Fruit fly (Drosophila melanogaster) whole organism, embryonic: ENCODE results near the gene CG14036.

ENCODE experiments used
- Adf1 ChIP-seq: fragments of 200-800 bp; sonication (Bioruptor generic); IDR thresholded peaks from 2 replicates; pipeline ENCODE4 v1.3.6; 2022; ENCODE audit warnings: missing biosample characterization, missing genetic modification characterization
- CG13287 ChIP-seq: fragments of 200-800 bp; sonication (Bioruptor generic); IDR thresholded peaks from 2 replicates; pipeline ENCODE4 v1.3.6; 2022; ENCODE audit warnings: missing biosample characterization, missing genetic modification characterization; ENCODE audit not compliant: partially characterized antibody
- CG3838 ChIP-seq: fragments of 200-800 bp; sonication (Bioruptor generic); optimal IDR thresholded peaks from 3 replicates; lab custom pipeline; 2016; ENCODE audit warnings: missing biosample characterization, missing genetic modification characterization
- Hmx ChIP-seq: fragments of 200-800 bp; sonication (Bioruptor generic); optimal IDR thresholded peaks from 2 replicates; lab custom pipeline; 2016; ENCODE audit warnings: missing biosample characterization, missing genetic modification characterization
- Scr ChIP-seq: fragments of 200-800 bp; sonication (Bioruptor generic); IDR thresholded peaks from 2 replicates; pipeline ENCODE4 v1.3.6; 2022; ENCODE audit warnings: missing biosample characterization, missing genetic modification characterization; ENCODE audit not compliant: partially characterized antibody
- Sox100B ChIP-seq: fragments of 200-800 bp; sonication (Bioruptor generic); optimal IDR thresholded peaks from 3 replicates; lab custom pipeline; 2018; ENCODE audit warnings: missing biosample characterization, mild to moderate bottlenecking, missing genetic modification characterization
- ac ChIP-seq: fragments of 200-800 bp; sonication (Bioruptor generic); optimal IDR thresholded peaks from 3 replicates; lab custom pipeline; 2017; ENCODE audit warnings: missing biosample characterization, mild to moderate bottlenecking, missing genetic modification characterization
- ems ChIP-seq: fragments of 200-800 bp; sonication (Bioruptor generic); optimal IDR thresholded peaks from 3 replicates; lab custom pipeline; 2016; ENCODE audit warnings: missing biosample characterization, missing genetic modification characterization
- esg ChIP-seq: fragments of 200-800 bp; sonication (Bioruptor generic); conservative IDR thresholded peaks from 2 replicates; pipeline ENCODE4 v1.3.6; 2022; ENCODE audit warnings: missing biosample characterization, missing genetic modification characterization
- lmd ChIP-seq: fragments of 200-800 bp; sonication (Bioruptor generic); IDR thresholded peaks from 2 replicates; pipeline ENCODE4 v1.3.6; 2022; ENCODE audit warnings: missing biosample characterization, missing genetic modification characterization

dm6 chr2L:5044361-5044891 is 10.4 kb downstream of the CG14036 start, which contains the start of gene CG31650:
- TF ChIP-seq Sox100B (GFP tag; lab: Kevin White, UChicago) (no peak), Hmx (GFP tag; lab: Kevin White, UChicago) (no peak), Scr (no peak), esg (GFP tag; lab: Robert Waterston, UW) (no peak), Adf1 (GFP tag; lab: Robert Waterston, UW) (no peak), CG13287 (GFP tag; lab: Robert Waterston, UW) (no peak), ems (GFP tag; lab: Kevin White, UChicago) (no peak), CG3838 (GFP tag; lab: Kevin White, UChicago) (no peak), lmd (GFP tag; lab: Robert Waterston, UW) (no peak), ac (GFP tag; lab: Kevin White, UChicago) (no peak)
